Fruit fly (Drosophila melanogaster) whole organism, embryonic: ENCODE measurements around the gene CG13403.

Experiments used
- Awh ChIP-seq: fragments of 200-800 bp; sonication (Bioruptor generic); IDR thresholded peaks from 2 replicates; pipeline ENCODE4, ENCODE4 v1.3.6; 2022; ENCODE audit warnings: missing biosample characterization, missing genetic modification characterization
- Bgb ChIP-seq: fragments of 200-800 bp; sonication (Bioruptor generic); IDR thresholded peaks from 2 replicates; pipeline ENCODE4 v1.3.6; 2022; ENCODE audit warnings: missing biosample characterization, missing genetic modification characterization; ENCODE audit not compliant: partially characterized antibody
- CG13287 ChIP-seq: fragments of 200-800 bp; sonication (Bioruptor generic); IDR thresholded peaks from 2 replicates; pipeline ENCODE4 v1.3.6; 2022; ENCODE audit warnings: missing biosample characterization, missing genetic modification characterization; ENCODE audit not compliant: partially characterized antibody
- CG18262 ChIP-seq: fragments of 200-800 bp; optimal IDR thresholded peaks from 3 replicates; lab custom pipeline; 2019; ENCODE audit warnings: missing biosample characterization, mild to moderate bottlenecking, missing genetic modification characterization, moderate library complexity
- CG1832 ChIP-seq: fragments of 200-800 bp; sonication (Bioruptor generic); optimal IDR thresholded peaks from 2 replicates; lab custom pipeline; 2017; ENCODE audit warnings: missing biosample characterization, mild to moderate bottlenecking, missing genetic modification characterization, inconsistent platforms
- CG2202 ChIP-seq: fragments of 200-800 bp; sonication (Bioruptor generic); optimal IDR thresholded peaks from 2 replicates; lab custom pipeline; 2018; ENCODE audit warnings: missing biosample characterization, mild to moderate bottlenecking, missing genetic modification characterization
- CG30020 ChIP-seq: fragments of 200-800 bp; optimal IDR thresholded peaks from 2 replicates; lab custom pipeline; 2019; ENCODE audit warnings: missing biosample characterization, mild to moderate bottlenecking, missing genetic modification characterization, moderate library complexity
- CG30403 ChIP-seq: fragments of 200-800 bp; sonication (Bioruptor generic); optimal IDR thresholded peaks from 3 replicates; lab custom pipeline; 2016; ENCODE audit warnings: missing biosample characterization, missing genetic modification characterization
- CG32532 ChIP-seq: fragments of 200-800 bp; sonication (Bioruptor generic); IDR thresholded peaks from 2 replicates; pipeline ENCODE4 v1.3.6; 2022; ENCODE audit warnings: missing biosample characterization, missing genetic modification characterization
- CG34224 ChIP-seq: fragments of 200-800 bp; sonication (Bioruptor generic); IDR thresholded peaks from 3 replicates; pipeline ENCODE4 v1.3.6; 2022; ENCODE audit warnings: missing biosample characterization, missing genetic modification characterization; ENCODE audit not compliant: partially characterized antibody
- CG7839 ChIP-seq: fragments of 200-800 bp; sonication (Bioruptor generic); optimal IDR thresholded peaks from 3 replicates; lab custom pipeline; 2018; ENCODE audit warnings: missing biosample characterization, mild to moderate bottlenecking, missing genetic modification characterization, moderate library complexity
- CG9437 ChIP-seq: fragments of 200-800 bp; sonication (Bioruptor generic); optimal IDR thresholded peaks from 2 replicates; lab custom pipeline; 2018; ENCODE audit warnings: missing biosample characterization, mild to moderate bottlenecking, missing genetic modification characterization
- Doc2 ChIP-seq: fragments of 200-800 bp; sonication (Bioruptor generic); IDR thresholded peaks from 2 replicates; pipeline ENCODE4 v1.3.6; 2022; ENCODE audit warnings: missing biosample characterization, missing genetic modification characterization
- Hey ChIP-seq: fragments of 200-800 bp; sonication (Bioruptor generic); optimal IDR thresholded peaks from 3 replicates; lab custom pipeline; 2018; ENCODE audit warnings: missing biosample characterization, mild to moderate bottlenecking, missing genetic modification characterization
- Hsf ChIP-seq: fragments of 200-800 bp; sonication (Bioruptor generic); optimal IDR thresholded peaks from 3 replicates; lab custom pipeline; 2016; ENCODE audit warnings: missing biosample characterization, missing genetic modification characterization
- Jarid2 ChIP-seq: fragments of 200-800 bp; sonication (Bioruptor generic); optimal IDR thresholded peaks from 3 replicates; lab custom pipeline; 2017; ENCODE audit warnings: mild to moderate bottlenecking, missing biosample characterization, missing genetic modification reagents, missing genetic modification characterization
- Med ChIP-seq: fragments of 200-800 bp; sonication (Bioruptor generic); peaks from one replicate; lab custom pipeline; 2016; ENCODE audit warnings: missing biosample characterization, missing genetic modification characterization, mild to moderate bottlenecking, inconsistent platforms, moderate library complexity
- Mes4 ChIP-seq: fragments of 200-800 bp; sonication (Bioruptor generic); optimal IDR thresholded peaks from 2 replicates; lab custom pipeline; 2016; ENCODE audit warnings: missing biosample characterization, missing genetic modification characterization
- NC2α ChIP-seq: fragments of 200-800 bp; sonication (Bioruptor generic); optimal IDR thresholded peaks from 2 replicates; lab custom pipeline; 2016; ENCODE audit warnings: missing biosample characterization, missing genetic modification characterization
- Oaz ChIP-seq: fragments of 200-800 bp; sonication (Bioruptor generic); IDR thresholded peaks from 2 replicates; pipeline ENCODE4 v1.3.6; 2022; ENCODE audit warnings: missing biosample characterization, missing genetic modification characterization
- Oli ChIP-seq: fragments of 200-800 bp; sonication (Bioruptor generic); optimal IDR thresholded peaks from 2 replicates; lab custom pipeline; 2018; ENCODE audit warnings: missing biosample characterization, mild to moderate bottlenecking, missing genetic modification characterization, moderate library complexity
- Ravus ChIP-seq: fragments of 200-800 bp; sonication (Bioruptor generic); IDR thresholded peaks from 2 replicates; pipeline ENCODE4 v1.3.6; 2022; ENCODE audit warnings: missing biosample characterization, missing genetic modification characterization
- Sox102F ChIP-seq: fragments of 200-800 bp; sonication (Bioruptor generic); optimal IDR thresholded peaks from 2 replicates; lab custom pipeline; 2018; ENCODE audit warnings: missing biosample characterization, mild to moderate bottlenecking, missing genetic modification characterization, moderate library complexity
- Ssrp ChIP-seq: fragments of 200-800 bp; sonication (Bioruptor generic); optimal IDR thresholded peaks from 2 replicates; lab custom pipeline; 2018; ENCODE audit warnings: missing biosample characterization, mild to moderate bottlenecking, missing genetic modification characterization, moderate library complexity
- Trl ChIP-seq, 3 experiments: fragments of >200 bp in 2 of 3; fragments of 200-800 bp in 1 of 3; sonication (Bioruptor generic) in 1 of 3; optimal IDR thresholded peaks; 2 replicates in 1 of 3; 3 replicates in 2 of 3; lab custom pipeline; 2016 to 2017; ENCODE audit warnings: missing biosample characterization in 1 of 3, missing genetic modification characterization in 1 of 3
- bab2 ChIP-seq: fragments of 200-800 bp; sonication (Bioruptor generic); optimal IDR thresholded peaks from 2 replicates; lab custom pipeline; 2016; ENCODE audit warnings: missing biosample characterization, missing genetic modification characterization
- bbx ChIP-seq: fragments of 200-800 bp; sonication (Bioruptor generic); IDR thresholded peaks from 2 replicates; pipeline ENCODE4 v1.3.6; 2022; ENCODE audit warnings: missing biosample characterization, missing genetic modification characterization; ENCODE audit not compliant: partially characterized antibody
- br ChIP-seq: fragments of >200 bp; optimal IDR thresholded peaks from 2 replicates; lab custom pipeline; 2017
- bsh ChIP-seq, 2 experiments: fragments of 200-800 bp; sonication (Bioruptor generic); optimal IDR thresholded peaks; 2 replicates each; lab custom pipeline; 2017 to 2018; ENCODE audit warnings: mild to moderate bottlenecking in 2 of 2, missing biosample characterization in 2 of 2, missing genetic modification characterization in 2 of 2, moderate library complexity in 1 of 2
- chinmo ChIP-seq: fragments of 200-800 bp; sonication (Bioruptor generic); IDR thresholded peaks from 4 replicates; pipeline ENCODE4 v1.3.6; 2022; ENCODE audit warnings: missing biosample characterization, missing genetic modification characterization; ENCODE audit not compliant: partially characterized antibody
- chm ChIP-seq: fragments of 200-800 bp; sonication (Bioruptor generic); IDR thresholded peaks from 2 replicates; pipeline ENCODE4 v1.3.6; 2022; ENCODE audit warnings: missing biosample characterization, missing genetic modification characterization
- dmrt11E ChIP-seq: fragments of 200-800 bp; sonication (Bioruptor generic); optimal IDR thresholded peaks from 3 replicates; lab custom pipeline; 2018; ENCODE audit warnings: missing biosample characterization, mild to moderate bottlenecking, missing genetic modification characterization, moderate library complexity
- esg ChIP-seq: fragments of 200-800 bp; sonication (Bioruptor generic); conservative IDR thresholded peaks from 2 replicates; pipeline ENCODE4 v1.3.6; 2022; ENCODE audit warnings: missing biosample characterization, missing genetic modification characterization
- eve ChIP-seq, 2 experiments: fragments of >200 bp; optimal IDR thresholded peaks; 2 replicates each; lab custom pipeline; 2017; ENCODE audit warnings: missing biosample characterization in 2 of 2, missing genetic modification characterization in 2 of 2
- exex ChIP-seq: fragments of 200-800 bp; sonication (Bioruptor generic); optimal IDR thresholded peaks from 4 replicates; lab custom pipeline; 2018; ENCODE audit warnings: missing biosample characterization, mild to moderate bottlenecking, missing genetic modification characterization, moderate library complexity
- ham ChIP-seq: fragments of 200-800 bp; sonication (Bioruptor generic); IDR thresholded peaks from 2 replicates; pipeline ENCODE4 v1.3.6; 2022; ENCODE audit warnings: missing biosample characterization, missing genetic modification characterization
- hb ChIP-seq: fragments of 200-800 bp; sonication (Bioruptor generic); IDR thresholded peaks from 3 replicates; pipeline ENCODE4 v1.3.6; 2022; ENCODE audit warnings: missing biosample characterization, missing genetic modification characterization; ENCODE audit not compliant: partially characterized antibody
- lola ChIP-seq, 3 experiments: fragments of >200 bp in 2 of 3; fragments of 200-800 bp in 1 of 3; sonication (Bioruptor generic) in 1 of 3; optimal IDR thresholded peaks; 2 replicates each; lab custom pipeline; 2017 to 2019; ENCODE audit warnings: missing biosample characterization in 3 of 3, missing genetic modification characterization in 3 of 3, mild to moderate bottlenecking in 1 of 3, moderate library complexity in 1 of 3
- p53 ChIP-seq: fragments of 200-800 bp; sonication (Bioruptor generic); optimal IDR thresholded peaks from 2 replicates; lab custom pipeline; 2016; ENCODE audit warnings: missing biosample characterization, missing genetic modification characterization
- pita ChIP-seq: fragments of 200-800 bp; sonication (Bioruptor generic); optimal IDR thresholded peaks from 2 replicates; lab custom pipeline; 2017; ENCODE audit warnings: missing biosample characterization, mild to moderate bottlenecking, missing genetic modification characterization
- row ChIP-seq: fragments of 200-800 bp; sonication (Bioruptor generic); IDR thresholded peaks from 3 replicates; pipeline ENCODE4 v1.3.6; 2022; ENCODE audit warnings: missing biosample characterization, missing genetic modification characterization
- shn ChIP-seq: fragments of 200-800 bp; sonication (Bioruptor generic); optimal IDR thresholded peaks from 3 replicates; lab custom pipeline; 2016; ENCODE audit warnings: missing biosample characterization, missing genetic modification characterization
- sima ChIP-seq: fragments of 200-800 bp; sonication (Bioruptor generic); optimal IDR thresholded peaks from 2 replicates; lab custom pipeline; 2016; ENCODE audit warnings: missing biosample characterization, missing genetic modification characterization
- slou ChIP-seq: fragments of 200-800 bp; sonication (Bioruptor generic); optimal IDR thresholded peaks from 3 replicates; lab custom pipeline; 2016; ENCODE audit warnings: missing biosample characterization, missing genetic modification characterization
- so ChIP-seq: fragments of 200-800 bp; sonication (Bioruptor generic); IDR thresholded peaks from 3 replicates; pipeline ENCODE4 v1.3.6; 2022; ENCODE audit warnings: missing biosample characterization, missing genetic modification characterization
- tna ChIP-seq: fragments of 200-800 bp; sonication (Bioruptor generic); IDR thresholded peaks from 2 replicates; pipeline ENCODE4 v1.3.6; 2022; ENCODE audit warnings: missing biosample characterization, missing genetic modification characterization; ENCODE audit not compliant: partially characterized antibody
- yki ChIP-seq: fragments of >200 bp; optimal IDR thresholded peaks from 3 replicates; lab custom pipeline; 2018
- zfh2 ChIP-seq: fragments of 200-800 bp; sonication (Bioruptor generic); optimal IDR thresholded peaks from 2 replicates; lab custom pipeline; 2016; ENCODE audit warnings: missing biosample characterization, missing genetic modification characterization

The CG13403 gene

DNA sequence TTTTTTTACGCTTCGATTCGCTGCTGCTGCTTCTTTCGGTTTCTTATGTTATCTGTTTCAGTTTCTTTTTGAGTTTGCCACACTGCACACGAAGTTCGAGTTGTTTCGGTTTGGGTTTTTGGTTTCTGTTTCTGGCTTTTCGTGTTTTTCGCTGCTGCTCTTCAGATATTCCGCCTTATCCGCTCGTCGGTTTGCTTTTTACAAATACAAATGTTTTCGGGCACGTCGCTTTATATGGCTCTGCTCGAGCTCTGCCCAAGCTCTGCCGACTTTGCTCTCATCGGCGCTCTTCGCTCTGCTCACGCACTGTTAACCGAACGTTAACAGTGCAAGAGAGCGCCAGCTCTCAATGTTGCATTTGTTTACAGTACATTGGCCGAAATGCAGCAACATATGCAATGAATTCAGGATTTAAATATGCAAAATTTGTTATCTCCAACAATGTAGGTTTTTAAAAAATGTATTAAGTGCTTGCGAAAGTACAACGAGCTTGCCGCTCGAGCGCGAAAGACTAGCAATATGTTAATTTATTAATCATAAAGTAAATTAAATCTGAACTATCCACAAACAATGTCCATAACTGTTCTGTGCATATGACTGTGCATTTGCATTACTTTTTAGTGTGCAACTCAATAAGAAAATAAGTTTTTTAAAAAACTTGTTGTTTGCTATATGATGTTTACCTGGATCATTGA, 19.6 kb upstream of the CG13403 start (continued):
- peak; percentile 11 for TF ChIP-seq Sox102F
- TF ChIP-seq Oli (tag; lab: Kevin White, UChicago): peak; percentile 25
- no peak for TF ChIP-seq CG1832 (GFP tag; lab: Kevin White, UChicago)
- peak; percentile 44 for TF ChIP-seq CG18262 (tag; lab: Kevin White, UChicago)
- peak; percentile 80 for TF ChIP-seq chm (GFP tag; lab: Robert Waterston, UW)
- TF ChIP-seq row (GFP tag; lab: Robert Waterston, UW): 0 out of 3 replicates have a peak, but pooled peaks have one; percentile 13
- no peak for TF ChIP-seq Awh (GFP tag; lab: Robert Waterston, UW)
- TF ChIP-seq so (GFP tag; lab: Robert Waterston, UW): 0 out of 3 replicates have a peak, but pooled peaks have one; percentile 34
- TF ChIP-seq CG7839 (tag; lab: Kevin White, UChicago): peak; percentile 5
- TF ChIP-seq yki (lab: Kevin White, UChicago): peak; percentile 37
- TF ChIP-seq dmrt11E (tag; lab: Kevin White, UChicago): peak; percentile 11
- no peak for TF ChIP-seq br (lab: Kevin White, UChicago)
- no peak for TF ChIP-seq tna (GFP tag; lab: Robert Waterston, UW)
- TF ChIP-seq bbx: peak; percentile 45; the same call in 1 of the 2 replicates
- TF ChIP-seq Med (GFP tag; lab: Kevin White, UChicago): peak; percentile 81
- TF ChIP-seq hb (GFP tag; lab: Robert Waterston, UW): no peak
- TF ChIP-seq Trl (optimal IDR thresholded peaks at IDR 0.05; lab: Kevin White, UChicago): peak; percentile 76 to 88
- no peak for TF ChIP-seq Trl (GFP tag; optimal IDR thresholded peaks at IDR 0.05; lab: Kevin White, UChicago)
- peak in 1 of 2 experiments; percentile 5 for TF ChIP-seq bsh (GFP tag; optimal IDR thresholded peaks at IDR 0.05; lab: Kevin White, UChicago)
- TF ChIP-seq Jarid2 (GFP tag; lab: Kevin White, UChicago): peak; percentile 85
- no peak for TF ChIP-seq ham
- no peak for TF ChIP-seq CG34224 (GFP tag; lab: Robert Waterston, UW)
- TF ChIP-seq Oaz (GFP tag; lab: Robert Waterston, UW): no peak
- peak; percentile 24; the same call in 1 of the 2 replicates for TF ChIP-seq Bgb (GFP tag; lab: Robert Waterston, UW)
- TF ChIP-seq CG13287 (GFP tag; lab: Robert Waterston, UW): peak; percentile 46; the same call in 1 of the 2 replicates
- TF ChIP-seq p53 (GFP tag; lab: Kevin White, UChicago): no peak
- TF ChIP-seq CG30020: no peak
- peak in 1 of 3 experiments; percentile 8 for TF ChIP-seq lola (GFP tag; optimal IDR thresholded peaks at IDR 0.05; lab: Kevin White, UChicago)
- TF ChIP-seq CG9437: peak; percentile 7

DNA sequence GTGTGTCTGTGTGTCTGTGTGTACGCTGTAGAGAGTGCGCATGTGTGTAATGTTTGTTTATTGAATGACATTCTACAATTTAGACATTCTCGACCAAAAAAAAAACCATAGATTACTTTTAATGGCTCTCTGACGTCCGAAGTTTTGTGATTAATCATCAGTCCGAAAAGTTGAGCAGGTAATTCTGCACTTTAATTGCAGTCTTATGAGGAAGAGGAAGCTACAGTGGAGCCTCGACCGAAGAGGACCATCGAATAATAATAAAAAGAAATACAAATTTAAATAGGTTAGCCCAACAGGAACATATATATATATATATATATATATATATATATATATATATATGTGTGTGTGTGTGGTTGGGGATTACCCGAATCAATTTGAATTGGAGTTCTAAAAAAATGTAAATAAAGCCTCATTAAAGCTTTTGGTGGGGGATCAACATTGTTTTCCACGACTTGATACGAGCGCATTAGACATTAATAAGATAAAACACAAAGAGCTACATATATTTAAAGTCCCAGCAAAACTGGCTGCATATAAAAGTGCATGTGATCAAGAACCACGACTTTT, 17.5 kb upstream of the CG13403 start:
- TF ChIP-seq NC2α (no peak), slou (GFP tag; lab: Kevin White, UChicago) (no peak), bab2 (GFP tag; lab: Kevin White, UChicago) (no peak), pita (GFP tag; lab: Kevin White, UChicago) (no peak), zfh2 (no peak), Ravus (no peak), Hsf (GFP tag; lab: Kevin White, UChicago) (no peak), eve (GFP tag; optimal IDR thresholded peaks at IDR 0.05; lab: Kevin White, UChicago) (peak in 1 of 2 experiments; percentile 34), Ssrp (tag; lab: Kevin White, UChicago) (peak; percentile 21), CG32532 (GFP tag; lab: Robert Waterston, UW) (no peak), CG1832 (GFP tag; lab: Kevin White, UChicago) (no peak), exex (tag; lab: Kevin White, UChicago) (peak; percentile 16), chinmo (GFP tag; lab: Robert Waterston, UW) (no peak), shn (GFP tag; lab: Kevin White, UChicago) (no peak), esg (GFP tag; lab: Robert Waterston, UW) (no peak), Mes4 (GFP tag; lab: Kevin White, UChicago) (no peak), CG2202 (tag; lab: Kevin White, UChicago) (no peak), CG30403 (no peak), sima (GFP tag; lab: Kevin White, UChicago) (no peak), Doc2 (GFP tag; lab: Robert Waterston, UW) (no peak), Hey (tag; lab: Kevin White, UChicago) (no peak)
